Worm (Caenorhabditis elegans) whole organism, early embryonic: ENCODE results near the gene Y51B9A.7.
A peak's percentile ranks its signal among the peaks of the same experiment; 100 is the strongest.

Source experiments
- B0310.2 ChIP-seq: sonication (generic microtip); optimal IDR thresholded peaks from 2 replicates; lab custom pipeline; 2016; ENCODE audit warnings: mild to moderate bottlenecking, missing genetic modification characterization, missing compliant biosample characterization
- F13C5.2 ChIP-seq: sonication (generic microtip); optimal IDR thresholded peaks from 2 replicates; lab custom pipeline; 2017; ENCODE audit warnings: mild to moderate bottlenecking, missing genetic modification characterization, inconsistent platforms, missing compliant biosample characterization
- aly-1 ChIP-seq: sonication (generic microtip); optimal IDR thresholded peaks from 2 replicates; lab custom pipeline; 2016; ENCODE audit warnings: missing genetic modification characterization, missing compliant biosample characterization
- ama-1 ChIP-seq: fragments of 150-350 bp; optimal IDR thresholded peaks from 2 replicates; lab custom pipeline; 2014
- ceh-13 ChIP-seq: fragments of 200-800 bp; sonication (Bioruptor generic); optimal IDR thresholded peaks from 2 replicates; lab custom pipeline; 2018; ENCODE audit warnings: mild to moderate bottlenecking, missing genetic modification characterization, missing compliant biosample characterization
- ceh-36 ChIP-seq: sonication (generic microtip); optimal IDR thresholded peaks from 2 replicates; lab custom pipeline; 2016; ENCODE audit warnings: missing genetic modification characterization, inconsistent platforms, missing compliant biosample characterization
- ets-7 ChIP-seq: sonication (generic microtip); optimal IDR thresholded peaks from 2 replicates; lab custom pipeline; 2016; ENCODE audit warnings: missing genotype, missing genetic modification characterization, missing compliant biosample characterization
- flt-1 ChIP-seq: fragments of 200-800 bp; sonication (Bioruptor generic); IDR thresholded peaks from 2 replicates; pipeline ENCODE4 v1.3.6; 2022; ENCODE audit warnings: missing genetic modification characterization, missing compliant biosample characterization
- hmbx-1 ChIP-seq: sonication (generic microtip); optimal IDR thresholded peaks from 2 replicates; lab custom pipeline; 2016; ENCODE audit warnings: mild to moderate bottlenecking, missing genetic modification characterization, missing compliant biosample characterization
- hmg-4 ChIP-seq: fragments of 200-800 bp; sonication (Bioruptor generic); optimal IDR thresholded peaks from 2 replicates; lab custom pipeline; 2018; ENCODE audit warnings: mild to moderate bottlenecking, missing genetic modification characterization, missing compliant biosample characterization
- hnd-1 ChIP-seq: sonication (generic microtip); optimal IDR thresholded peaks from 2 replicates; lab custom pipeline; 2016; ENCODE audit warnings: missing genetic modification characterization, missing compliant biosample characterization
- pes-1 ChIP-seq: fragments of 200-800 bp; sonication (Bioruptor generic); IDR thresholded peaks from 2 replicates; pipeline ENCODE4 v1.3.6; 2022; ENCODE audit warnings: missing genetic modification reagents, missing genetic modification characterization, missing compliant biosample characterization
- scrt-1 ChIP-seq: fragments of 200-800 bp; sonication (Bioruptor generic); IDR thresholded peaks from 2 replicates; pipeline ENCODE4 v1.3.6; 2022; ENCODE audit warnings: missing genetic modification characterization, missing compliant biosample characterization
- sea-1 ChIP-seq: fragments of 200-800 bp; sonication (Bioruptor generic); conservative IDR thresholded peaks from 2 replicates; pipeline ENCODE4 v1.3.6; 2022; ENCODE audit warnings: missing genetic modification characterization, missing compliant biosample characterization
- tbx-11 ChIP-seq: fragments of 200-800 bp; sonication (Bioruptor generic); IDR thresholded peaks from 2 replicates; pipeline ENCODE4 v1.3.6; 2022; ENCODE audit warnings: missing genetic modification characterization, missing compliant biosample characterization
- tbx-37 ChIP-seq: fragments of 200-800 bp; sonication (Bioruptor generic); conservative IDR thresholded peaks from 2 replicates; pipeline ENCODE4 v1.3.6; 2022; ENCODE audit warnings: missing genetic modification reagents, missing genetic modification characterization, missing compliant biosample characterization
- tra-4 ChIP-seq: sonication (generic microtip); optimal IDR thresholded peaks from 2 replicates; lab custom pipeline; 2017; ENCODE audit warnings: missing genetic modification characterization, missing compliant biosample characterization

Gene Y51B9A.7

ce11 chrII:9399746-9400145 lies at the start of gene Y51B9A.7:
Gene Y51B9A.7, plus strand, starts transcription at chrII:9400046.
- no peak for TF ChIP-seq tra-4 (tag; lab: Kevin White, UChicago)
- TF ChIP-seq tbx-11 (GFP tag; lab: Robert Waterston, UW): no peak
- no peak for TF ChIP-seq hmbx-1 (tag; lab: Kevin White, UChicago)
- no peak for TF ChIP-seq flt-1 (GFP tag; lab: Robert Waterston, UW)

- no peak for TF ChIP-seq flt-1 (GFP tag; lab: Robert Waterston, UW)
- no peak for TF ChIP-seq ceh-13
- no peak for TF ChIP-seq ets-7
- no peak for TF ChIP-seq tbx-11 (GFP tag; lab: Robert Waterston, UW)
- no peak for TF ChIP-seq pes-1
- no peak for TF ChIP-seq scrt-1 (GFP tag; lab: Robert Waterston, UW)
- TF ChIP-seq aly-1 (tag; lab: Kevin White, UChicago): no peak
These were observed 47.2 kb upstream of the Y51B9A.7 start, which contains the start of the genes sdhb-1 and cup-15 for ce11 chrII:9352669-9353068. Gene sdhb-1, minus strand, starts transcription at chrII:9352731. Gene cup-15, plus strand, starts transcription at chrII:9353000.

DNA sequence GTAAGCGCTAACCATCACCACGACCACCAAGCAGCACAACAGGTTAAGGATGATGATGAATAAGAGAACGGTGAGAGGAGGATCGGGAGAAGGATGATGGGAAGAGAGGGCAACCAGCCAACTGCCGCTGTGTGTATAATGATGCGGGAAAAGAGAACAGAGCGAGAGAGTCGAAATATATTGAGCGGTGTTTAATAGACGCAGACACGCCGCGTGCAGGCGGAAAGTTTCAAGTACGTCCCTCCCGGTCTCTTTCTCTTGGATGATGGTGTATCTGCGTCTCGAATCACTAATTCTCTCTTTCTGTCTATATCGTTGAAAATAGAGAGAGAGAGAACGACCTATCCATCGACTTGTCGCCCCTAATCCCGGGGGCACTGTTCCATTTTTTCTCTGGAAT lies 43.1 kb upstream of the Y51B9A.7 start:
- TF ChIP-seq sea-1 (GFP tag; lab: Robert Waterston, UW): no peak
- TF ChIP-seq pes-1: no peak
- no peak for TF ChIP-seq aly-1 (tag; lab: Kevin White, UChicago)
- TF ChIP-seq tbx-11 (GFP tag; lab: Robert Waterston, UW): no peak
- TF ChIP-seq hmg-4 (GFP tag; lab: Kevin White, UChicago): peak; percentile 49

ce11 chrII:9358230-9358629 lies 41.6 kb upstream of the Y51B9A.7 start, which contains the start of gene mel-11:
Gene mel-11, plus strand, starts transcription at chrII:9358530.
- TF ChIP-seq scrt-1 (GFP tag; lab: Robert Waterston, UW): no peak
- TF ChIP-seq B0310.2 (tag; lab: Kevin White, UChicago): no peak
- TF ChIP-seq flt-1 (GFP tag; lab: Robert Waterston, UW): no peak
- TF ChIP-seq pes-1: no peak
- no peak for TF ChIP-seq hmg-4 (GFP tag; lab: Kevin White, UChicago)

DNA sequence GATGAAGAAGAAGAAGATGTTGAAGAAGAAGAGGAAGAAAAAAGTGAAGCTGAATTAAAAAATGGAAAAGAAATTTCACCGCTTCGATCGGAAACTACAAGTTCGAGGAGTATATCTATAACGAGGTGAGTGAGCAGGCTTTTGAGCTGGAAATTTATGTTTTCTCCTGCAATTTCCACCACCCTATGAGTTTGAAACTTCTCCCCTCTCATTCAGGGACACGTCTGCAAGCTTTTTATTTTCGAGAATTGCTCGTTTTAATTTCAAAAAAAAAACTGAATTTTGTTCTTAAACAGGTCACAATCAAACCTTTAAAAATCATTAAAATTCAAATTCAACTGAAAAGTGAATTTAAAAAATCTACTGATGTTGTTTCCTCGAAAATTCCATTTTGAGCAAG lies 37.6 kb upstream of the Y51B9A.7 start:
- no peak for TF ChIP-seq B0310.2 (tag; lab: Kevin White, UChicago)
- TF ChIP-seq tbx-11 (GFP tag; lab: Robert Waterston, UW): no peak
- no peak for TF ChIP-seq ceh-13
- no peak for TF ChIP-seq ets-7
- TF ChIP-seq F13C5.2 (tag; lab: Kevin White, UChicago): no peak
- no peak for TF ChIP-seq hmg-4 (GFP tag; lab: Kevin White, UChicago)
- no peak for TF ChIP-seq aly-1 (tag; lab: Kevin White, UChicago)
- no peak for TF ChIP-seq hnd-1 (tag; lab: Kevin White, UChicago)
- no peak for TF ChIP-seq ceh-36 (tag; lab: Kevin White, UChicago)
- no peak for TF ChIP-seq sea-1 (GFP tag; lab: Robert Waterston, UW)

DNA sequence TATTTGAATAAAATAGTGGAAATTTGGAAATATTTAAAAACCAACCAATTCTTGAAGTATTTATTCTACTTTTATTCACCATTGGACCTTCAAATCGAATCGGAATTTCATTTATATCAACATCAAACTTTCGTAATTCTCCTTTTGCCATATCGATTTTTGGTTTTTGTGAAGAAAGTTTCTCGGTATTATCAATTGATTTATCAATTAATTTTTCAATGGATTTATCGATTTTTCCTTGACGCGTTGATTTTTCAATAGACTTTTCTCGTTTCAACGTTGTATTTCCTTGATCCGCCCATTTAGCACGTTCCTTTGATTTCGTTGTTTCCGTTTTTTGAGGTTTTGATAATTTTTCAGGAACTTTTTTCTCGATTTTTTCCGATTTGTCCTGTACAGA lies 30.5 kb upstream of the Y51B9A.7 start:
- TF ChIP-seq aly-1 (tag; lab: Kevin White, UChicago) (no peak), tra-4 (tag; lab: Kevin White, UChicago) (no peak), ama-1 (lab: Kevin White, UChicago) (no peak), pes-1 (no peak)

ce11 chrII:9372393-9372792 lies 27.5 kb upstream of the Y51B9A.7 start, which contains the start of gene C06C3.3:
Gene C06C3.3, minus strand, starts transcription at chrII:9372493.
- TF ChIP-seq ceh-13: no peak
- no peak for TF ChIP-seq ets-7
- TF ChIP-seq F13C5.2 (tag; lab: Kevin White, UChicago): no peak
- no peak for TF ChIP-seq ama-1 (lab: Kevin White, UChicago)
- TF ChIP-seq tbx-37 (GFP tag; lab: Robert Waterston, UW): no peak
- TF ChIP-seq flt-1 (GFP tag; lab: Robert Waterston, UW): no peak
- no peak for TF ChIP-seq pes-1
- no peak for TF ChIP-seq tbx-11 (GFP tag; lab: Robert Waterston, UW)
- no peak for TF ChIP-seq sea-1 (GFP tag; lab: Robert Waterston, UW)
- no peak for TF ChIP-seq hmg-4 (GFP tag; lab: Kevin White, UChicago)
- no peak for TF ChIP-seq ceh-36 (tag; lab: Kevin White, UChicago)

- TF ChIP-seq B0310.2 (tag; lab: Kevin White, UChicago) (no peak), flt-1 (GFP tag; lab: Robert Waterston, UW) (no peak), tra-4 (tag; lab: Kevin White, UChicago) (no peak), aly-1 (tag; lab: Kevin White, UChicago) (no peak), F13C5.2 (tag; lab: Kevin White, UChicago) (no peak), scrt-1 (GFP tag; lab: Robert Waterston, UW) (no peak), ama-1 (lab: Kevin White, UChicago) (no peak), pes-1 (no peak), ets-7 (no peak), sea-1 (GFP tag; lab: Robert Waterston, UW) (no peak), hmg-4 (GFP tag; lab: Kevin White, UChicago) (no peak), hmbx-1 (tag; lab: Kevin White, UChicago) (no peak), ceh-13 (no peak), hnd-1 (tag; lab: Kevin White, UChicago) (no peak), tbx-11 (GFP tag; lab: Robert Waterston, UW) (no peak), tbx-37 (GFP tag; lab: Robert Waterston, UW) (no peak), ceh-36 (tag; lab: Kevin White, UChicago) (no peak)
These were observed 26.9 kb upstream of the Y51B9A.7 start, which contains the start of gene C06C3.4 for ce11 chrII:9372991-9373390. Gene C06C3.4, plus strand, starts transcription at chrII:9373291.
